Fruit fly (Drosophila melanogaster) whole organism, embryonic: Measurements from ENCODE around the gene Sfp26Ad.

Experiments used
- Aef1 ChIP-seq: fragments of 200-800 bp; sonication (Bioruptor generic); IDR thresholded peaks from 3 replicates; pipeline ENCODE4 v1.3.6; 2022; ENCODE audit warnings: missing biosample characterization, missing genetic modification characterization
- B-H1 ChIP-seq: fragments of 200-800 bp; sonication (Bioruptor generic); IDR thresholded peaks from 3 replicates; pipeline ENCODE4 v1.3.6; 2022; ENCODE audit warnings: missing biosample characterization, missing genetic modification characterization
- Bgb ChIP-seq: fragments of 200-800 bp; sonication (Bioruptor generic); IDR thresholded peaks from 2 replicates; pipeline ENCODE4 v1.3.6; 2022; ENCODE audit warnings: missing biosample characterization, missing genetic modification characterization; ENCODE audit not compliant: partially characterized antibody
- Bteb2 ChIP-seq: fragments of 200-800 bp; sonication (Bioruptor generic); optimal IDR thresholded peaks from 2 replicates; lab custom pipeline; 2016; ENCODE audit warnings: missing biosample characterization, missing genetic modification characterization
- CG10654 ChIP-seq: fragments of 200-800 bp; sonication (Bioruptor generic); optimal IDR thresholded peaks from 2 replicates; lab custom pipeline; 2016; ENCODE audit warnings: missing biosample characterization, missing genetic modification characterization
- CG11247 ChIP-seq: fragments of 200-800 bp; sonication (Bioruptor generic); IDR thresholded peaks from 2 replicates; pipeline ENCODE4 v1.3.6; 2022; ENCODE audit warnings: missing biosample characterization, missing genetic modification characterization
- CG12071 ChIP-seq: fragments of 200-800 bp; sonication (Bioruptor generic); optimal IDR thresholded peaks from 3 replicates; lab custom pipeline; 2018; ENCODE audit warnings: missing biosample characterization, mild to moderate bottlenecking, missing genetic modification characterization
- CG12659 ChIP-seq: fragments of 200-800 bp; sonication (Bioruptor generic); optimal IDR thresholded peaks from 3 replicates; lab custom pipeline; 2017; ENCODE audit warnings: mild to moderate bottlenecking, missing biosample characterization, missing genetic modification reagents, missing genetic modification characterization
- CG13123 ChIP-seq: fragments of 200-800 bp; sonication (Bioruptor generic); optimal IDR thresholded peaks from 2 replicates; lab custom pipeline; 2016; ENCODE audit warnings: missing biosample characterization, missing genetic modification characterization
- CG14050 ChIP-seq: fragments of 200-800 bp; sonication (Bioruptor generic); IDR thresholded peaks from 3 replicates; pipeline ENCODE4 v1.3.6; 2022; ENCODE audit warnings: missing biosample characterization, missing genetic modification characterization
- CG17802 ChIP-seq: fragments of 200-800 bp; sonication (Bioruptor generic); optimal IDR thresholded peaks from 2 replicates; lab custom pipeline; 2018; ENCODE audit warnings: missing biosample characterization, mild to moderate bottlenecking, missing genetic modification characterization, moderate library complexity
- CG1792 ChIP-seq: fragments of 200-800 bp; sonication (Bioruptor generic); optimal IDR thresholded peaks from 2 replicates; lab custom pipeline; 2016; ENCODE audit warnings: missing biosample characterization, missing genetic modification characterization
- CG33557 ChIP-seq: fragments of 200-800 bp; sonication (Bioruptor generic); optimal IDR thresholded peaks from 2 replicates; lab custom pipeline; 2019; ENCODE audit warnings: missing biosample characterization, mild to moderate bottlenecking, missing genetic modification characterization, moderate library complexity
- CG4328 ChIP-seq: fragments of 200-800 bp; sonication (Bioruptor generic); optimal IDR thresholded peaks from 3 replicates; lab custom pipeline; 2017; ENCODE audit warnings: missing biosample characterization, missing genetic modification reagents, missing genetic modification characterization
- CG4820 ChIP-seq: fragments of 200-800 bp; sonication (Bioruptor generic); optimal IDR thresholded peaks from 3 replicates; lab custom pipeline; 2016; ENCODE audit warnings: missing biosample characterization, missing genetic modification characterization
- CG6683 ChIP-seq: fragments of 200-800 bp; sonication (Bioruptor generic); optimal IDR thresholded peaks from 2 replicates; lab custom pipeline; 2017; ENCODE audit warnings: missing biosample characterization, mild to moderate bottlenecking, missing genetic modification characterization, missing genetic modification reagents
- CG6854 ChIP-seq: fragments of 200-800 bp; sonication (Bioruptor generic); optimal IDR thresholded peaks from 3 replicates; lab custom pipeline; 2017; ENCODE audit warnings: missing biosample characterization, mild to moderate bottlenecking, missing genetic modification characterization
- CG7271 ChIP-seq: fragments of 200-800 bp; sonication (Bioruptor generic); optimal IDR thresholded peaks from 2 replicates; lab custom pipeline; 2018; ENCODE audit warnings: missing biosample characterization, mild to moderate bottlenecking, missing genetic modification characterization, moderate library complexity
- CG7786 ChIP-seq: fragments of 200-800 bp; sonication (Bioruptor generic); optimal IDR thresholded peaks from 2 replicates; lab custom pipeline; 2016; ENCODE audit warnings: missing biosample characterization, missing genetic modification characterization
- Chrac-16 ChIP-seq: fragments of 200-800 bp; sonication (Bioruptor generic); optimal IDR thresholded peaks from 3 replicates; lab custom pipeline; 2016; ENCODE audit warnings: missing biosample characterization, missing genetic modification characterization
- Dbx ChIP-seq: fragments of 200-800 bp; sonication (Bioruptor generic); IDR thresholded peaks from 3 replicates; pipeline ENCODE4 v1.3.6; 2022; ENCODE audit warnings: missing biosample characterization, missing genetic modification characterization
- Dp ChIP-seq: fragments of 200-800 bp; sonication (Bioruptor generic); optimal IDR thresholded peaks from 2 replicates; lab custom pipeline; 2018; ENCODE audit warnings: missing biosample characterization, mild to moderate bottlenecking, missing genetic modification characterization, moderate library complexity
- Hr51 ChIP-seq, 2 experiments: fragments of 200-800 bp; sonication (Bioruptor generic); optimal IDR thresholded peaks; 2 replicates in 1 of 2; 3 replicates in 1 of 2; lab custom pipeline; 2016 to 2018; ENCODE audit warnings: missing biosample characterization in 2 of 2, missing genetic modification characterization in 2 of 2, mild to moderate bottlenecking in 1 of 2, moderate library complexity in 1 of 2
- Max ChIP-seq: fragments of 200-800 bp; sonication (Bioruptor generic); optimal IDR thresholded peaks from 2 replicates; lab custom pipeline; 2016; ENCODE audit warnings: missing biosample characterization, mild to moderate bottlenecking, missing genetic modification characterization
- NFAT ChIP-seq: fragments of 200-800 bp; sonication (Bioruptor generic); IDR thresholded peaks from 2 replicates; pipeline ENCODE4 v1.3.6; 2022; ENCODE audit warnings: missing biosample characterization, missing genetic modification characterization
- Nf-YA ChIP-seq: fragments of 200-800 bp; sonication (Bioruptor generic); IDR thresholded peaks from 2 replicates; pipeline ENCODE4 v1.3.6; 2022; ENCODE audit warnings: missing biosample characterization, missing genetic modification characterization
- Nf-YC ChIP-seq: fragments of 200-800 bp; optimal IDR thresholded peaks from 3 replicates; lab custom pipeline; 2019; ENCODE audit warnings: missing biosample characterization, mild to moderate bottlenecking, missing genetic modification characterization, moderate library complexity
- Side ChIP-seq: fragments of 200-800 bp; sonication (Bioruptor generic); optimal IDR thresholded peaks from 2 replicates; lab custom pipeline; 2016; ENCODE audit warnings: missing biosample characterization, missing genetic modification characterization
- ab ChIP-seq: fragments of 200-800 bp; sonication (Bioruptor generic); optimal IDR thresholded peaks from 2 replicates; lab custom pipeline; 2016; ENCODE audit warnings: missing biosample characterization, missing genetic modification characterization
- amos ChIP-seq: fragments of 200-800 bp; sonication (Bioruptor generic); IDR thresholded peaks from 2 replicates; pipeline ENCODE4 v1.3.6; 2022; ENCODE audit warnings: missing biosample characterization, missing genetic modification characterization; ENCODE audit not compliant: partially characterized antibody
- ase ChIP-seq: fragments of 200-800 bp; sonication (Bioruptor generic); IDR thresholded peaks from 3 replicates; pipeline ENCODE4 v1.3.6; 2022; ENCODE audit warnings: missing biosample characterization, missing genetic modification characterization
- ato ChIP-seq: fragments of 200-800 bp; sonication (Bioruptor generic); IDR thresholded peaks from 2 replicates; pipeline ENCODE4 v1.3.6; 2022; ENCODE audit warnings: missing biosample characterization, missing genetic modification characterization; ENCODE audit not compliant: partially characterized antibody
- emc ChIP-seq: fragments of 200-800 bp; sonication (Bioruptor generic); optimal IDR thresholded peaks from 2 replicates; lab custom pipeline; 2016; ENCODE audit warnings: missing biosample characterization, missing genetic modification characterization
- fd96Cb ChIP-seq: fragments of 200-800 bp; sonication (Bioruptor generic); optimal IDR thresholded peaks from 2 replicates; lab custom pipeline; 2018; ENCODE audit warnings: missing biosample characterization, mild to moderate bottlenecking, missing genetic modification characterization, moderate library complexity
- gsb ChIP-seq: fragments of 200-800 bp; sonication (Bioruptor generic); IDR thresholded peaks from 2 replicates; pipeline ENCODE4 v1.3.6; 2022; ENCODE audit warnings: missing biosample characterization, missing genetic modification characterization
- insv ChIP-seq, 2 experiments: fragments of 200-800 bp; sonication (Bioruptor generic); optimal IDR thresholded peaks; 3 replicates each; lab custom pipeline; 2016 to 2018; ENCODE audit warnings: missing biosample characterization in 2 of 2, missing genetic modification characterization in 2 of 2
- lbe ChIP-seq: fragments of 200-800 bp; sonication (Bioruptor generic); optimal IDR thresholded peaks from 2 replicates; lab custom pipeline; 2016; ENCODE audit warnings: missing biosample characterization, mild to moderate bottlenecking, missing genetic modification characterization
- lov ChIP-seq, 2 experiments: fragments of 200-800 bp in 1 of 2; fragments of >200 bp in 1 of 2; sonication (Bioruptor generic) in 1 of 2; IDR thresholded peaks in 1 of 2; optimal IDR thresholded peaks in 1 of 2; 2 replicates in 1 of 2; 3 replicates in 1 of 2; pipeline versions ENCODE4 v1.3.6 to Lab custom; 2017 to 2022; ENCODE audit warnings: missing biosample characterization in 1 of 2, missing genetic modification characterization in 1 of 2
- nerfin-1 ChIP-seq: fragments of 200-800 bp; sonication (Bioruptor generic); optimal IDR thresholded peaks from 3 replicates; lab custom pipeline; 2019; ENCODE audit warnings: missing biosample characterization, mild to moderate bottlenecking, missing genetic modification characterization, moderate library complexity
- nerfin-2 ChIP-seq: fragments of 200-800 bp; sonication (Bioruptor generic); IDR thresholded peaks from 2 replicates; pipeline ENCODE4 v1.3.6; 2022; ENCODE audit warnings: missing biosample characterization, missing genetic modification characterization; ENCODE audit not compliant: partially characterized antibody
- prd ChIP-seq, 3 experiments: fragments of >200 bp in 2 of 3; fragments of 200-800 bp in 1 of 3; sonication (Bioruptor generic) in 1 of 3; optimal IDR thresholded peaks in 2 of 3; IDR thresholded peaks in 1 of 3; 2 replicates in 2 of 3; 3 replicates in 1 of 3; pipeline versions ENCODE4 v1.3.6 to Lab custom; 2017 to 2022; ENCODE audit warnings: missing biosample characterization in 1 of 3, missing genetic modification characterization in 1 of 3
- sim ChIP-seq: fragments of 200-800 bp; sonication (Bioruptor generic); IDR thresholded peaks from 2 replicates; pipeline ENCODE4 v1.3.6; 2022; ENCODE audit warnings: missing biosample characterization, missing genetic modification characterization
- sisA ChIP-seq: fragments of 200-800 bp; sonication (Bioruptor generic); IDR thresholded peaks from 2 replicates; pipeline ENCODE4 v1.3.6; 2022; ENCODE audit warnings: missing biosample characterization, missing genetic modification characterization
- ssp ChIP-seq: fragments of 200-800 bp; sonication (Bioruptor generic); IDR thresholded peaks from 2 replicates; pipeline ENCODE4 v1.3.6; 2022; ENCODE audit warnings: missing biosample characterization, missing genetic modification characterization
- stwl ChIP-seq: fragments of 200-800 bp; sonication (Bioruptor generic); optimal IDR thresholded peaks from 3 replicates; lab custom pipeline; 2018; ENCODE audit warnings: missing biosample characterization, mild to moderate bottlenecking, missing genetic modification characterization, moderate library complexity
- zfh2 ChIP-seq: fragments of 200-800 bp; sonication (Bioruptor generic); optimal IDR thresholded peaks from 2 replicates; lab custom pipeline; 2016; ENCODE audit warnings: missing biosample characterization, missing genetic modification characterization

Sfp26Ad gene

DNA sequence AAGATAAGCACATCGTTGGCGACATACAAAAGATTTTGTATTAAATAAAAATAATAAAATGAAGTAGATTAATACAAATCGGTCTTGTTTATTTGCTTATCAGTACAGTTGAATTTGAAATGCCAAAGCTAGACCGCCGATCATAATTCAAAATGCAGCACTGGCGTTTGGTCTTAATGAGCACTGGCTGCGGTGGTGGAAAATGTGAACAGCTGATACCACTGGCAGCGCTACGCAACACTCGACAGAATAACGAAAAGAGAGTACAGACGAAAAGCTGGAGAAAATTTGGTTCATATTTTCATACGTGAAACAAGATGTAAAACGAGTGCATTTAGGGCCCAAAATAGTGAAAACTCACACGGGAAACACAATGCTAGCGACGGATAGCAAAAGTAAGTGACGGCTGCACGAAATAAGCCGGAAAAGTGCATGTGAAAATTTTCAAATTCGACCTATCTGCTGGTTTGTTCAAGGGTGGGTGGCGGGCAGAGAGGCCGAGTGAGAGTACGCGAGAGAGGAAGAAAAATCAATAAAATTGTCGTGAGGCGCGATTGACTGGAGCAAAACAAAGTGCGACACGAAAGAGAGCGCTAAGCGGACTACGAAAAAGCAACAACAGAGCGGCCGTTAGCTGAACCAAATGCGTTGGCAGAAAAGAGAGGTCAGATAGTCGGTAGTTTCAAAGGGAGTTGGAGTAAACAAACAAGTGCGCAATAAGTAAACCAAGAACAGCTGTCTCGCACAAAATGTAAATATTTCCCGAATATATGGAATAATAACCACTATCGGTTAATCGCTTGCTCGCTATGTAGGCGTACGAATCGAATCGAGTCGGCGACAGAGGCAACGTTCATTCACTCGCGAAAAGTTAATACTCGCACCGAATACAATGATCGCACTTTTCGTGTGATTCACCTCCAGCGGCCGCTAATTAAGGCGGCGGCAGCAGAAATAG, 35.9 kb downstream of the Sfp26Ad start, which contains the start of gene bchs (continued):
- TF ChIP-seq ssp, result no peak
- TF ChIP-seq CG6683, result peak; percentile 93
- peak; percentile 57; the same call in 1 of the 2 replicates for TF ChIP-seq NFAT (GFP tag; lab: Robert Waterston, UW)
- TF ChIP-seq sim (GFP tag; lab: Robert Waterston, UW), result peak; percentile 92
- peak; percentile 62 for TF ChIP-seq CG17802 (tag; lab: Kevin White, UChicago)
- no peak; the same call in none of the 2 replicates for TF ChIP-seq Bgb (GFP tag; lab: Robert Waterston, UW)
- TF ChIP-seq stwl (tag; lab: Kevin White, UChicago), result peak; percentile 63
- peak; percentile 19; the same call in 1 of the 2 replicates for TF ChIP-seq ato (GFP tag; lab: Robert Waterston, UW)
- no peak for TF ChIP-seq lov (optimal IDR thresholded peaks at IDR 0.05; lab: Kevin White, UChicago)
- peak; percentile 88 for TF ChIP-seq lov (GFP tag; IDR thresholded peaks at IDR 0.05; lab: Robert Waterston, UW)
- TF ChIP-seq prd (optimal IDR thresholded peaks at IDR 0.05; lab: Kevin White, UChicago), result no peak
- peak; percentile 61; the same call in 2 of the 3 replicates for TF ChIP-seq prd (GFP tag; IDR thresholded peaks at IDR 0.05; lab: Robert Waterston, UW)
- peak; percentile 86 for TF ChIP-seq nerfin-1
- no peak for TF ChIP-seq sisA (GFP tag; lab: Robert Waterston, UW)
- TF ChIP-seq ase (GFP tag; lab: Robert Waterston, UW), result no peak
- peak; percentile 79 for TF ChIP-seq CG10654 (GFP tag; lab: Kevin White, UChicago)
- TF ChIP-seq CG11247, result peak; percentile 78
- peak; percentile 48 for TF ChIP-seq zfh2
- TF ChIP-seq CG1792 (GFP tag; lab: Kevin White, UChicago), result peak; percentile 91
- TF ChIP-seq CG33557 (GFP tag; lab: Kevin White, UChicago), result peak; percentile 84
- peak; percentile 87 for TF ChIP-seq Side
- TF ChIP-seq B-H1, result peak; percentile 68; the same call in 2 of the 3 replicates
- peak; percentile 44 for TF ChIP-seq fd96Cb (tag; lab: Kevin White, UChicago)
- TF ChIP-seq CG12659 (GFP tag; lab: Kevin White, UChicago), result peak; percentile 89
- TF ChIP-seq CG12071 (GFP tag; lab: Kevin White, UChicago), result peak; percentile 97
- peak; percentile 98 for TF ChIP-seq Dp (GFP tag; lab: Kevin White, UChicago)
- TF ChIP-seq CG4328, result peak; percentile 93
- TF ChIP-seq lbe (GFP tag; lab: Kevin White, UChicago), result no peak
- TF ChIP-seq Aef1 (GFP tag; lab: Robert Waterston, UW), result peak; percentile 34; the same call in 1 of the 3 replicates
- peak; percentile 76; the same call in 2 of the 3 replicates for TF ChIP-seq Dbx (GFP tag; lab: Robert Waterston, UW)
- TF ChIP-seq CG7271 (tag; lab: Kevin White, UChicago), result peak; percentile 24
- TF ChIP-seq nerfin-2, result no peak
- peak; percentile 59; the same call in 1 of the 2 replicates for TF ChIP-seq gsb (GFP tag; lab: Robert Waterston, UW)
- TF ChIP-seq CG4820, result peak; percentile 68
- TF ChIP-seq Nf-YC (tag; lab: Kevin White, UChicago), result no peak
- peak; percentile 53 for TF ChIP-seq CG7786 (GFP tag; lab: Kevin White, UChicago)
- TF ChIP-seq Chrac-16, result peak; percentile 32
- TF ChIP-seq emc, result no peak
- TF ChIP-seq insv (GFP tag; optimal IDR thresholded peaks at IDR 0.05; lab: Kevin White, UChicago), result peak in 1 of 2 experiments; percentile 68
- TF ChIP-seq Bteb2 (GFP tag; lab: Kevin White, UChicago), result peak; percentile 79
- no peak for TF ChIP-seq ab (GFP tag; lab: Kevin White, UChicago)
- TF ChIP-seq Nf-YA (GFP tag; lab: Robert Waterston, UW), result peak; percentile 90
- TF ChIP-seq CG14050 (GFP tag; lab: Robert Waterston, UW), result peak; percentile 82
- peak; percentile 91 for TF ChIP-seq CG13123 (GFP tag; lab: Kevin White, UChicago)
- TF ChIP-seq CG6854 (GFP tag; lab: Kevin White, UChicago), result peak; percentile 93
- peak; percentile 83 for TF ChIP-seq Max
- TF ChIP-seq amos, result no peak; the same call in 1 of the 2 replicates
- TF ChIP-seq Hr51 (GFP tag; optimal IDR thresholded peaks at IDR 0.05; lab: Kevin White, UChicago), result peak in 1 of 2 experiments; percentile 72
